Worm (Caenorhabditis elegans) whole organism, L3 larva: ENCODE measurements around the gene R12B2.13.

Experiments used
- ceh-9 ChIP-seq: sonication (generic microtip); optimal IDR thresholded peaks from 2 replicates; lab custom pipeline; 2018; ENCODE audit warnings: missing biosample characterization, missing genetic modification characterization
- nfya-1 ChIP-seq: sonication (generic microtip); optimal IDR thresholded peaks from 2 replicates; lab custom pipeline; 2017; ENCODE audit warnings: missing genetic modification characterization, mild to moderate bottlenecking, missing compliant biosample characterization, antibody characterized with exemption, moderate library complexity; ENCODE audit not compliant: insufficient read depth
- nhr-237 ChIP-seq: fragments of 150-350 bp; optimal IDR thresholded peaks from 2 replicates; lab custom pipeline; 2014; ENCODE audit warnings: missing biosample characterization, missing genetic modification characterization
- nhr-25 ChIP-seq: sonication (generic microtip); optimal IDR thresholded peaks from 2 replicates; lab custom pipeline; 2017; ENCODE audit warnings: missing biosample characterization, missing genetic modification characterization
- nhr-28 ChIP-seq: fragments of 150-350 bp; optimal IDR thresholded peaks from 2 replicates; lab custom pipeline; 2014; ENCODE audit warnings: missing biosample characterization, missing genetic modification characterization
- nhr-77 ChIP-seq: fragments of 150-350 bp; optimal IDR thresholded peaks from 2 replicates; lab custom pipeline; 2014; ENCODE audit warnings: missing biosample characterization, missing genetic modification characterization
- pha-4 ChIP-seq: fragments of 150-350 bp; optimal IDR thresholded peaks from 2 replicates; lab custom pipeline; 2014; ENCODE audit warnings: missing biosample characterization, missing genetic modification reagents, missing genetic modification characterization
- pqm-1 ChIP-seq: fragments of 150-350 bp; optimal IDR thresholded peaks from 2 replicates; lab custom pipeline; 2017; ENCODE audit warnings: missing biosample characterization, missing genetic modification characterization, inconsistent platforms
- sea-2 ChIP-seq: fragments of 150-350 bp; sonication (generic microtip); optimal IDR thresholded peaks from 4 replicates; lab custom pipeline; 2014; ENCODE audit warnings: missing biosample characterization, missing genetic modification reagents, missing genetic modification characterization
- snpc-4 ChIP-seq: fragments of 150-350 bp; optimal IDR thresholded peaks from 2 replicates; lab custom pipeline; 2014; ENCODE audit warnings: missing biosample characterization, missing genetic modification characterization
- unc-62 ChIP-seq: fragments of 150-350 bp; sonication (generic microtip); optimal IDR thresholded peaks from 4 replicates; lab custom pipeline; 2014; ENCODE audit warnings: missing biosample characterization, missing genetic modification reagents, missing genetic modification characterization
- zag-1 ChIP-seq: fragments of 150-350 bp; optimal IDR thresholded peaks from 2 replicates; lab custom pipeline; 2014; ENCODE audit warnings: missing biosample characterization, missing genetic modification characterization

DNA sequence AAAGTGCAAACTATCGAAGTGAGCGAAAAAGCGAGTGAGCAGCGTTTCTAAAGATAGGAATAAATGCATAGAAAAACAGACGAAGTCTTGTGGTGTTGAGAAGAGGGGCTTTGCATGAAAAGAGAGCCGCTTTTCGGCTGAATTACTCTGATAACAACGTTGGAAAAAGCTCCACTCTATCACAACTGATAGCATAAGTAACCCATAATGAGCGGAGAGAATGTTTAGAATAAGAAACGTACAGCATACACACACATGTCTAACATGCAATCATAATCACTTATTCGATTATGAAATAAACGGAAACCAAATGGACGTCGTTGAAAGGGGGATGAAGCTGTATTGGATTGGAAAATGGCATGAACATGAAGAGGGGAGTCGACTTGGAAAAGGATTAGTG lies 7.0 kb upstream of the R12B2.13 start:
- no peak for TF ChIP-seq ceh-9 (tag; lab: Kevin White, UChicago)
- peak; percentile 61 for TF ChIP-seq pqm-1 (tag; lab: Kevin White, UChicago)
- no peak for TF ChIP-seq zag-1 (tag; lab: Kevin White, UChicago)
- TF ChIP-seq nfya-1 (tag; lab: Kevin White, UChicago) = no peak
- no peak for TF ChIP-seq snpc-4 (tag; lab: Kevin White, UChicago)
- no peak for TF ChIP-seq sea-2
- TF ChIP-seq nhr-237 (tag; lab: Kevin White, UChicago) = no peak
- no peak for TF ChIP-seq nhr-25
- TF ChIP-seq unc-62 = no peak
- TF ChIP-seq pha-4 (tag; lab: Kevin White, UChicago) = no peak
- TF ChIP-seq nhr-28 (tag; lab: Kevin White, UChicago) = no peak
- no peak for TF ChIP-seq nhr-77
